Fruit fly (Drosophila melanogaster) whole organism: ENCODE results near the gene CG10345.

Source experiments
- CG8478 ChIP-seq: fragments of >200 bp; optimal IDR thresholded peaks from 2 replicates; lab custom pipeline; 2018; ENCODE audit warnings: inconsistent platforms
- Dll ChIP-seq: fragments of >200 bp; optimal IDR thresholded peaks from 2 replicates; lab custom pipeline; 2017
- EcR ChIP-seq, 2 experiments: fragments of >200 bp; optimal IDR thresholded peaks; 2 replicates each; lab custom pipeline; 2017; ENCODE audit warnings: missing biosample characterization in 2 of 2, missing genetic modification characterization in 2 of 2, missing genetic modification reagents in 2 of 2
- pan ChIP-seq: fragments of >200 bp; optimal IDR thresholded peaks from 2 replicates; lab custom pipeline; 2017
- psq ChIP-seq: fragments of >200 bp; optimal IDR thresholded peaks from 2 replicates; lab custom pipeline; 2017

dm6 chr3R:16594056-16594858 is 10.4 kb downstream of the CG10345 start, which contains the start of gene CG14892:
- TF ChIP-seq psq (lab: Kevin White, UChicago), result no peak
- TF ChIP-seq CG8478 (lab: Kevin White, UChicago), result no peak
- TF ChIP-seq Dll (lab: Kevin White, UChicago), result no peak
- no peak for TF ChIP-seq pan (lab: Kevin White, UChicago)
- no peak for TF ChIP-seq EcR (GFP tag; optimal IDR thresholded peaks at IDR 0.05; lab: Kevin White, UChicago)
